Fruit fly (Drosophila melanogaster) whole organism, embryonic: Measurements from ENCODE around the gene Rab26.
A peak's percentile ranks its signal among the peaks of the same experiment; 100 is the strongest.

Experiments used
- Awh ChIP-seq: fragments of 200-800 bp; sonication (Bioruptor generic); IDR thresholded peaks from 2 replicates; pipeline ENCODE4, ENCODE4 v1.3.6; 2022; ENCODE audit warnings: missing biosample characterization, missing genetic modification characterization
- Blimp-1 ChIP-seq: fragments of 200-800 bp; sonication (Bioruptor generic); optimal IDR thresholded peaks from 3 replicates; lab custom pipeline; 2018; ENCODE audit warnings: missing biosample characterization, missing genetic modification characterization, mild to moderate bottlenecking, moderate library complexity, missing genetic modification reagents
- BtbVII ChIP-seq: fragments of 200-800 bp; sonication (Bioruptor generic); optimal IDR thresholded peaks from 3 replicates; lab custom pipeline; 2017; ENCODE audit warnings: missing biosample characterization, mild to moderate bottlenecking, missing genetic modification characterization
- CG10147 ChIP-seq: fragments of 200-800 bp; sonication (Bioruptor generic); optimal IDR thresholded peaks from 2 replicates; lab custom pipeline; 2019; ENCODE audit warnings: missing biosample characterization, mild to moderate bottlenecking, missing genetic modification characterization, moderate library complexity
- CG10209 ChIP-seq: fragments of 200-800 bp; sonication (Bioruptor generic); optimal IDR thresholded peaks from 3 replicates; lab custom pipeline; 2017; ENCODE audit warnings: missing biosample characterization, mild to moderate bottlenecking, missing genetic modification characterization, missing genetic modification reagents
- CG10267 ChIP-seq: fragments of 200-800 bp; sonication (Bioruptor generic); optimal IDR thresholded peaks from 2 replicates; lab custom pipeline; 2018; ENCODE audit warnings: missing biosample characterization, mild to moderate bottlenecking, missing genetic modification characterization, moderate library complexity
- CG10654 ChIP-seq: fragments of 200-800 bp; sonication (Bioruptor generic); optimal IDR thresholded peaks from 2 replicates; lab custom pipeline; 2016; ENCODE audit warnings: missing biosample characterization, missing genetic modification characterization
- CG11696 ChIP-seq: fragments of 200-800 bp; sonication (Bioruptor generic); IDR thresholded peaks from 2 replicates; pipeline ENCODE4 v1.3.6; 2022; ENCODE audit warnings: missing biosample characterization, missing genetic modification characterization
- CG12155 ChIP-seq: fragments of 200-800 bp; sonication (Bioruptor generic); optimal IDR thresholded peaks from 3 replicates; lab custom pipeline; 2016; ENCODE audit warnings: missing biosample characterization, missing genetic modification characterization
- CG13123 ChIP-seq: fragments of 200-800 bp; sonication (Bioruptor generic); optimal IDR thresholded peaks from 2 replicates; lab custom pipeline; 2016; ENCODE audit warnings: missing biosample characterization, missing genetic modification characterization
- CG14014 ChIP-seq: fragments of 200-800 bp; sonication (Bioruptor generic); IDR thresholded peaks from 2 replicates; pipeline ENCODE4 v1.3.6; 2022; ENCODE audit warnings: missing biosample characterization, missing genetic modification characterization
- CG15479 ChIP-seq: fragments of 200-800 bp; sonication (Bioruptor generic); optimal IDR thresholded peaks from 3 replicates; lab custom pipeline; 2019; ENCODE audit warnings: missing biosample characterization, mild to moderate bottlenecking, missing genetic modification characterization, moderate library complexity
- CG16779 ChIP-seq: fragments of 200-800 bp; sonication (Bioruptor generic); IDR thresholded peaks from 2 replicates; pipeline ENCODE4 v1.3.6; 2022; ENCODE audit warnings: missing biosample characterization, missing genetic modification characterization
- CG18011 ChIP-seq: fragments of 200-800 bp; sonication (Bioruptor generic); optimal IDR thresholded peaks from 2 replicates; lab custom pipeline; 2017; ENCODE audit warnings: missing biosample characterization, missing genetic modification characterization, mild to moderate bottlenecking, moderate library complexity, missing genotype
- CG32532 ChIP-seq: fragments of 200-800 bp; sonication (Bioruptor generic); IDR thresholded peaks from 2 replicates; pipeline ENCODE4 v1.3.6; 2022; ENCODE audit warnings: missing biosample characterization, missing genetic modification characterization
- CG34376 ChIP-seq: fragments of 200-800 bp; sonication (Bioruptor generic); optimal IDR thresholded peaks from 2 replicates; lab custom pipeline; 2018; ENCODE audit warnings: missing biosample characterization, mild to moderate bottlenecking, missing genetic modification characterization
- CG7928 ChIP-seq: fragments of 200-800 bp; sonication (Bioruptor generic); optimal IDR thresholded peaks from 2 replicates; lab custom pipeline; 2017; ENCODE audit warnings: missing biosample characterization, mild to moderate bottlenecking, missing genetic modification characterization
- CG9609 ChIP-seq: fragments of 200-800 bp; sonication (Bioruptor generic); optimal IDR thresholded peaks from 3 replicates; lab custom pipeline; 2016; ENCODE audit warnings: missing biosample characterization, missing genetic modification characterization
- Chrac-16 ChIP-seq: fragments of 200-800 bp; sonication (Bioruptor generic); optimal IDR thresholded peaks from 3 replicates; lab custom pipeline; 2016; ENCODE audit warnings: missing biosample characterization, missing genetic modification characterization
- Doc2 ChIP-seq: fragments of 200-800 bp; sonication (Bioruptor generic); IDR thresholded peaks from 2 replicates; pipeline ENCODE4 v1.3.6; 2022; ENCODE audit warnings: missing biosample characterization, missing genetic modification characterization
- GATAe ChIP-seq: fragments of 200-800 bp; sonication (Bioruptor generic); conservative IDR thresholded peaks from 2 replicates; pipeline ENCODE4 v1.3.6; 2022; ENCODE audit warnings: missing biosample characterization, missing genetic modification characterization
- Gsc ChIP-seq: fragments of 200-800 bp; sonication (Bioruptor generic); IDR thresholded peaks from 2 replicates; pipeline ENCODE4 v1.3.6; 2022; ENCODE audit warnings: missing biosample characterization, missing genetic modification characterization
- H15 ChIP-seq: fragments of 200-800 bp; sonication (Bioruptor generic); IDR thresholded peaks from 3 replicates; pipeline ENCODE4 v1.3.6; 2022; ENCODE audit warnings: missing biosample characterization, missing genetic modification characterization
- HHEX ChIP-seq: fragments of 200-800 bp; sonication (Bioruptor generic); optimal IDR thresholded peaks from 3 replicates; lab custom pipeline; 2017; ENCODE audit warnings: missing biosample characterization, mild to moderate bottlenecking, missing genetic modification characterization, missing genetic modification reagents
- Hr78 ChIP-seq, 2 experiments: fragments of 200-800 bp in 1 of 2; fragments of >200 bp in 1 of 2; sonication (Bioruptor generic) in 1 of 2; optimal IDR thresholded peaks; 2 replicates each; lab custom pipeline; 2017 to 2019; ENCODE audit warnings: missing biosample characterization in 2 of 2, missing genetic modification characterization in 2 of 2, mild to moderate bottlenecking in 1 of 2, moderate library complexity in 1 of 2
- Stat92E ChIP-seq, 3 experiments: fragments of >200 bp in 2 of 3; fragments of 200-800 bp in 1 of 3; sonication (Bioruptor generic) in 1 of 3; optimal IDR thresholded peaks; 2 replicates each; lab custom pipeline; 2017 to 2019; ENCODE audit warnings: missing biosample characterization in 3 of 3, missing genetic modification characterization in 3 of 3, mild to moderate bottlenecking in 1 of 3, moderate library complexity in 1 of 3
- ato ChIP-seq: fragments of 200-800 bp; sonication (Bioruptor generic); IDR thresholded peaks from 2 replicates; pipeline ENCODE4 v1.3.6; 2022; ENCODE audit warnings: missing biosample characterization, missing genetic modification characterization; ENCODE audit not compliant: partially characterized antibody
- bcd ChIP-seq: fragments of 200-800 bp; sonication (Bioruptor generic); optimal IDR thresholded peaks from 2 replicates; lab custom pipeline; 2017; ENCODE audit warnings: missing biosample characterization, mild to moderate bottlenecking, missing genetic modification characterization
- chif ChIP-seq, 2 experiments: fragments of 200-800 bp; sonication (Bioruptor generic); optimal IDR thresholded peaks; 3 replicates each; lab custom pipeline; 2016; ENCODE audit warnings: missing biosample characterization in 2 of 2, missing genetic modification characterization in 2 of 2
- dati ChIP-seq: fragments of 200-800 bp; sonication (Bioruptor generic); IDR thresholded peaks from 2 replicates; pipeline ENCODE4 v1.3.6; 2022; ENCODE audit warnings: missing biosample characterization, missing genetic modification characterization
- dysf ChIP-seq: fragments of 200-800 bp; sonication (Bioruptor generic); IDR thresholded peaks from 3 replicates; pipeline ENCODE4 v1.3.6; 2022; ENCODE audit warnings: missing biosample characterization, missing genetic modification characterization
- ewg ChIP-seq: fragments of 200-800 bp; sonication (Bioruptor generic); optimal IDR thresholded peaks from 3 replicates; lab custom pipeline; 2017; ENCODE audit warnings: mild to moderate bottlenecking, missing biosample characterization, missing genetic modification reagents, missing genetic modification characterization
- grn ChIP-seq: fragments of 200-800 bp; sonication (Bioruptor generic); optimal IDR thresholded peaks from 3 replicates; lab custom pipeline; 2017; ENCODE audit warnings: missing biosample characterization, missing genetic modification characterization
- ham ChIP-seq: fragments of 200-800 bp; sonication (Bioruptor generic); IDR thresholded peaks from 2 replicates; pipeline ENCODE4 v1.3.6; 2022; ENCODE audit warnings: missing biosample characterization, missing genetic modification characterization
- hbn ChIP-seq: fragments of 200-800 bp; sonication (Bioruptor generic); IDR thresholded peaks from 2 replicates; pipeline ENCODE4 v1.3.6; 2022; ENCODE audit warnings: missing biosample characterization, missing genetic modification characterization; ENCODE audit not compliant: partially characterized antibody
- kay ChIP-seq: fragments of 200-800 bp; sonication (Bioruptor generic); optimal IDR thresholded peaks from 2 replicates; lab custom pipeline; 2016; ENCODE audit warnings: missing biosample characterization, missing genetic modification characterization
- nau ChIP-seq: fragments of 200-800 bp; sonication (Bioruptor generic); optimal IDR thresholded peaks from 3 replicates; lab custom pipeline; 2017; ENCODE audit warnings: missing biosample characterization, mild to moderate bottlenecking, missing genetic modification characterization, missing genetic modification reagents
- nom ChIP-seq: fragments of 200-800 bp; sonication (Bioruptor generic); optimal IDR thresholded peaks from 2 replicates; lab custom pipeline; 2017; ENCODE audit warnings: missing biosample characterization, missing genetic modification characterization, mild to moderate bottlenecking, moderate library complexity, missing genetic modification reagents
- pb ChIP-seq: fragments of 200-800 bp; sonication (Bioruptor generic); optimal IDR thresholded peaks from 3 replicates; lab custom pipeline; 2016; ENCODE audit warnings: missing biosample characterization, missing genetic modification characterization
- prd ChIP-seq, 3 experiments: fragments of >200 bp in 2 of 3; fragments of 200-800 bp in 1 of 3; sonication (Bioruptor generic) in 1 of 3; optimal IDR thresholded peaks in 2 of 3; IDR thresholded peaks in 1 of 3; 2 replicates in 2 of 3; 3 replicates in 1 of 3; pipeline versions ENCODE4 v1.3.6 to Lab custom; 2017 to 2022; ENCODE audit warnings: missing biosample characterization in 1 of 3, missing genetic modification characterization in 1 of 3
- scrt ChIP-seq: fragments of 200-800 bp; sonication (Bioruptor generic); optimal IDR thresholded peaks from 2 replicates; lab custom pipeline; 2018; ENCODE audit warnings: missing biosample characterization, mild to moderate bottlenecking, missing genetic modification characterization, moderate library complexity
- sens ChIP-seq: fragments of 200-800 bp; sonication (Bioruptor generic); peaks from one replicate; lab custom pipeline; 2016; ENCODE audit warnings: missing biosample characterization, missing genetic modification characterization
- sug ChIP-seq: fragments of 200-800 bp; optimal IDR thresholded peaks from 2 replicates; lab custom pipeline; 2019; ENCODE audit warnings: missing biosample characterization, mild to moderate bottlenecking, missing genetic modification characterization, moderate library complexity
- tgo ChIP-seq: fragments of 200-800 bp; sonication (Bioruptor generic); IDR thresholded peaks from 3 replicates; pipeline ENCODE4 v1.3.6; 2022; ENCODE audit warnings: missing biosample characterization, missing genetic modification characterization
- toy ChIP-seq: fragments of 200-800 bp; sonication (Bioruptor generic); IDR thresholded peaks from 2 replicates; pipeline ENCODE4 v1.3.6; 2022; ENCODE audit warnings: missing biosample characterization, missing genetic modification characterization
- ttk ChIP-seq: fragments of 200-800 bp; sonication (Bioruptor generic); IDR thresholded peaks from 2 replicates; pipeline ENCODE4 v2.1.2; 2022; ENCODE audit warnings: missing biosample characterization, missing genetic modification characterization

Rab26 gene

dm6 chr3L:21302493-21302892 lies 16.1 kb upstream of the Rab26 start:
- TF ChIP-seq toy (GFP tag; lab: Robert Waterston, UW) = no peak
- no peak for TF ChIP-seq CG15479 (GFP tag; lab: Kevin White, UChicago)
- no peak for TF ChIP-seq BtbVII (GFP tag; lab: Kevin White, UChicago)
- no peak for TF ChIP-seq Blimp-1 (GFP tag; lab: Kevin White, UChicago)
- 0 out of 3 replicates have a peak, but pooled peaks have one; percentile 7 for TF ChIP-seq dysf
- 0 out of 2 replicates have a peak, but pooled peaks have one; percentile 14 for TF ChIP-seq Gsc (GFP tag; lab: Robert Waterston, UW)
- TF ChIP-seq CG34376 = no peak

- TF ChIP-seq sens (GFP tag; lab: Kevin White, UChicago) = peak; percentile 48
- 0 out of 2 replicates have a peak, but pooled peaks have one; percentile 9 for TF ChIP-seq CG32532 (GFP tag; lab: Robert Waterston, UW)
- TF ChIP-seq GATAe (GFP tag; lab: Robert Waterston, UW) = peak; percentile 75
- TF ChIP-seq CG14014 (GFP tag; lab: Robert Waterston, UW) = peak; percentile 21; the same call in 1 of the 2 replicates
- peak; percentile 31 for TF ChIP-seq sug (tag; lab: Kevin White, UChicago)
- TF ChIP-seq kay (GFP tag; lab: Kevin White, UChicago) = no peak
- no peak for TF ChIP-seq tgo (GFP tag; lab: Robert Waterston, UW)
- TF ChIP-seq grn (GFP tag; lab: Kevin White, UChicago) = peak; percentile 17
Measured at dm6 chr3L:21303659-21304058, 14.9 kb upstream of the Rab26 start.

dm6 chr3L:21304400-21304799 lies 14.2 kb upstream of the Rab26 start, which contains the start of the genes CG11309 and CG7632:
Gene CG11309 (minus strand): TSS chr3L:21304658.
Gene CG7632 (plus strand): TSS chr3L:21304697.
- TF ChIP-seq prd (optimal IDR thresholded peaks at IDR 0.05; lab: Kevin White, UChicago) (no peak), prd (GFP tag; IDR thresholded peaks at IDR 0.05; lab: Robert Waterston, UW) (peak; percentile 97), nom (peak; percentile 99), CG11696 (GFP tag; lab: Robert Waterston, UW) (peak; percentile 95), ttk (GFP tag; lab: Robert Waterston, UW) (peak; percentile 97), Chrac-16 (peak; percentile 98), ato (GFP tag; lab: Robert Waterston, UW) (no peak), Awh (peak; percentile 99), Stat92E (GFP tag; optimal IDR thresholded peaks at IDR 0.05; lab: Kevin White, UChicago) (peak in 1 of 3 experiments; percentile 99), CG10209 (peak; percentile 99), dati (GFP tag; lab: Robert Waterston, UW) (peak; percentile 95), Hr78 (GFP tag; optimal IDR thresholded peaks at IDR 0.05; lab: Kevin White, UChicago) (peak in 1 of 2 experiments; percentile 98), chif (GFP tag; optimal IDR thresholded peaks at IDR 0.05; lab: Kevin White, UChicago) (peak; percentile 98 to 99), ewg (GFP tag; lab: Kevin White, UChicago) (peak; percentile 96), CG18011 (GFP tag; lab: Kevin White, UChicago) (peak; percentile 93), HHEX (GFP tag; lab: Kevin White, UChicago) (peak; percentile 99), CG10654 (GFP tag; lab: Kevin White, UChicago) (peak; percentile 98), CG13123 (GFP tag; lab: Kevin White, UChicago) (peak; percentile 97), CG10147 (peak; percentile 100), CG7928 (GFP tag; lab: Kevin White, UChicago) (peak; percentile 87), CG12155 (GFP tag; lab: Kevin White, UChicago) (peak; percentile 97), CG16779 (GFP tag; lab: Robert Waterston, UW) (peak; percentile 97), CG10267 (tag; lab: Kevin White, UChicago) (peak; percentile 100), hbn (GFP tag; lab: Robert Waterston, UW) (peak; percentile 36; the same call in 1 of the 2 replicates), CG9609 (GFP tag; lab: Kevin White, UChicago) (peak; percentile 98), pb (GFP tag; lab: Kevin White, UChicago) (peak; percentile 98), nau (GFP tag; lab: Kevin White, UChicago) (peak; percentile 99), Doc2 (peak; percentile 80), bcd (GFP tag; lab: Kevin White, UChicago) (peak; percentile 99), ham (GFP tag; lab: Robert Waterston, UW) (peak; percentile 86), H15 (GFP tag; lab: Robert Waterston, UW) (peak; percentile 96), scrt (GFP tag; lab: Kevin White, UChicago) (peak; percentile 99), CG14014 (GFP tag; lab: Robert Waterston, UW) (peak; percentile 98)
